Fruit fly (Drosophila melanogaster) whole organism, prepupa: Measurements from ENCODE around the gene Hasp.

Experiments
- Blimp-1 ChIP-seq: fragments of 200-800 bp; sonication (Bioruptor generic); optimal IDR thresholded peaks from 3 replicates; lab custom pipeline; 2017; ENCODE audit warnings: missing biosample characterization, missing genetic modification characterization, mild to moderate bottlenecking, moderate library complexity, missing genetic modification reagents
- CG10631 ChIP-seq: fragments of 200-800 bp; sonication (Bioruptor generic); optimal IDR thresholded peaks from 2 replicates; lab custom pipeline; 2016; ENCODE audit warnings: missing biosample characterization, missing genetic modification characterization
- CG10669 ChIP-seq: fragments of 200-800 bp; sonication (Bioruptor generic); optimal IDR thresholded peaks from 3 replicates; lab custom pipeline; 2018; ENCODE audit warnings: missing biosample characterization, mild to moderate bottlenecking, missing genetic modification characterization, moderate library complexity
- CG11294 ChIP-seq: fragments of 200-800 bp; sonication (Bioruptor generic); IDR thresholded peaks from 2 replicates; pipeline ENCODE4 v1.3.6; 2022; ENCODE audit warnings: missing biosample characterization, missing genetic modification characterization
- CG11762 ChIP-seq: fragments of 200-800 bp; sonication (Bioruptor generic); optimal IDR thresholded peaks from 3 replicates; lab custom pipeline; 2016; ENCODE audit warnings: missing biosample characterization, missing genetic modification characterization; ENCODE audit not compliant: insufficient read depth
- CG11902 ChIP-seq: fragments of 200-800 bp; sonication (Bioruptor generic); optimal IDR thresholded peaks from 3 replicates; lab custom pipeline; 2016; ENCODE audit warnings: missing biosample characterization, missing genetic modification characterization
- CG15336 ChIP-seq: fragments of 200-800 bp; sonication (Bioruptor generic); IDR thresholded peaks from 2 replicates; pipeline ENCODE4 v1.3.6; 2022; ENCODE audit warnings: missing biosample characterization, missing genetic modification characterization
- CG1621 ChIP-seq: fragments of 200-800 bp; sonication (Bioruptor generic); optimal IDR thresholded peaks from 3 replicates; lab custom pipeline; 2018; ENCODE audit warnings: missing biosample characterization, mild to moderate bottlenecking, missing genetic modification characterization
- CG3032 ChIP-seq: fragments of 200-800 bp; optimal IDR thresholded peaks from 2 replicates; lab custom pipeline; 2019; ENCODE audit warnings: missing biosample characterization, mild to moderate bottlenecking, missing genetic modification characterization, moderate library complexity
- CG31627 ChIP-seq: fragments of 200-800 bp; sonication (Bioruptor generic); optimal IDR thresholded peaks from 3 replicates; lab custom pipeline; 2016; ENCODE audit warnings: missing biosample characterization, missing genetic modification characterization
- CG32006 ChIP-seq: fragments of 200-800 bp; sonication (Bioruptor generic); optimal IDR thresholded peaks from 3 replicates; lab custom pipeline; 2017; ENCODE audit warnings: missing biosample characterization, mild to moderate bottlenecking, missing genetic modification characterization
- CG34406 ChIP-seq: fragments of 200-800 bp; sonication (Bioruptor generic); optimal IDR thresholded peaks from 3 replicates; lab custom pipeline; 2016; ENCODE audit warnings: missing biosample characterization, missing genetic modification characterization
- CG4318 ChIP-seq: fragments of 200-800 bp; sonication (Bioruptor generic); optimal IDR thresholded peaks from 3 replicates; lab custom pipeline; 2017; ENCODE audit warnings: missing biosample characterization, mild to moderate bottlenecking, missing genetic modification characterization
- CG6276 ChIP-seq: fragments of 200-800 bp; sonication (Bioruptor generic); optimal IDR thresholded peaks from 2 replicates; lab custom pipeline; 2017; ENCODE audit warnings: missing biosample characterization, mild to moderate bottlenecking, missing genetic modification characterization
- CG6792 ChIP-seq: fragments of 200-800 bp; sonication (Bioruptor generic); optimal IDR thresholded peaks from 3 replicates; lab custom pipeline; 2016; ENCODE audit warnings: missing biosample characterization, missing genetic modification characterization
- CG6808 ChIP-seq: fragments of 200-800 bp; sonication (Bioruptor generic); optimal IDR thresholded peaks from 3 replicates; lab custom pipeline; 2017; ENCODE audit warnings: missing biosample characterization, missing genetic modification characterization, mild to moderate bottlenecking, moderate library complexity, missing genetic modification reagents
- CG6854 ChIP-seq: fragments of 200-800 bp; sonication (Bioruptor generic); optimal IDR thresholded peaks from 2 replicates; lab custom pipeline; 2017; ENCODE audit warnings: missing biosample characterization, mild to moderate bottlenecking, missing genetic modification characterization
- CG7368 ChIP-seq: fragments of 200-800 bp; sonication (Bioruptor generic); optimal IDR thresholded peaks from 3 replicates; lab custom pipeline; 2016; ENCODE audit warnings: missing biosample characterization, missing genetic modification characterization
- CG8119 ChIP-seq: fragments of 200-800 bp; sonication (Bioruptor generic); IDR thresholded peaks from 3 replicates; pipeline ENCODE4 v1.3.6; 2022; ENCODE audit warnings: missing biosample characterization, missing genetic modification characterization
- CG8319 ChIP-seq: fragments of 200-800 bp; sonication (Bioruptor generic); optimal IDR thresholded peaks from 3 replicates; lab custom pipeline; 2016; ENCODE audit warnings: missing biosample characterization, missing genetic modification characterization
- CG8632 ChIP-seq: fragments of 200-800 bp; sonication (Bioruptor generic); optimal IDR thresholded peaks from 3 replicates; lab custom pipeline; 2016; ENCODE audit warnings: missing biosample characterization, missing genetic modification characterization
- Eip75B ChIP-seq: fragments of 200-800 bp; sonication (Bioruptor generic); optimal IDR thresholded peaks from 3 replicates; lab custom pipeline; 2016; ENCODE audit warnings: missing biosample characterization, missing genetic modification characterization
- Eip78C ChIP-seq: fragments of 200-800 bp; sonication (Bioruptor generic); peaks from one replicate; lab custom pipeline; 2016; ENCODE audit warnings: missing biosample characterization, missing genetic modification characterization
- Eip93F ChIP-seq: fragments of 200-800 bp; sonication (Bioruptor generic); optimal IDR thresholded peaks from 2 replicates; lab custom pipeline; 2016; ENCODE audit warnings: missing biosample characterization, mild to moderate bottlenecking, missing genetic modification characterization
- Ets21C ChIP-seq: fragments of 200-800 bp; sonication (Bioruptor generic); optimal IDR thresholded peaks from 3 replicates; lab custom pipeline; 2016; ENCODE audit warnings: missing biosample characterization, missing genetic modification characterization
- Ets96B ChIP-seq: fragments of 200-800 bp; optimal IDR thresholded peaks from 2 replicates; lab custom pipeline; 2019; ENCODE audit warnings: missing biosample characterization, mild to moderate bottlenecking, missing genetic modification characterization, moderate library complexity
- Gug ChIP-seq: fragments of 200-800 bp; sonication (Bioruptor generic); IDR thresholded peaks from 2 replicates; pipeline ENCODE4 v1.3.6; 2022; ENCODE audit warnings: missing biosample characterization, missing genetic modification characterization
- Hr38 ChIP-seq: sonication (Bioruptor generic); optimal IDR thresholded peaks from 2 replicates; lab custom pipeline; 2016; ENCODE audit warnings: missing biosample characterization, missing genetic modification characterization
- Hr39 ChIP-seq: fragments of 200-800 bp; sonication (Bioruptor generic); optimal IDR thresholded peaks from 2 replicates; lab custom pipeline; 2016; ENCODE audit warnings: missing biosample characterization, missing genetic modification characterization
- Hr4 ChIP-seq: fragments of 200-800 bp; sonication (Bioruptor generic); optimal IDR thresholded peaks from 3 replicates; lab custom pipeline; 2016; ENCODE audit warnings: missing biosample characterization, missing genetic modification characterization
- Lpt ChIP-seq: fragments of 200-800 bp; sonication (Bioruptor generic); optimal IDR thresholded peaks from 3 replicates; lab custom pipeline; 2016; ENCODE audit warnings: missing biosample characterization, missing genetic modification characterization
- Met ChIP-seq: fragments of 200-800 bp; sonication (Bioruptor generic); optimal IDR thresholded peaks from 3 replicates; lab custom pipeline; 2016; ENCODE audit warnings: missing biosample characterization, missing genetic modification characterization
- OdsH ChIP-seq: fragments of 200-800 bp; sonication (Bioruptor generic); optimal IDR thresholded peaks from 3 replicates; lab custom pipeline; 2016; ENCODE audit warnings: missing biosample characterization, missing genetic modification characterization
- Smox ChIP-seq: fragments of 200-800 bp; sonication (Bioruptor generic); optimal IDR thresholded peaks from 3 replicates; lab custom pipeline; 2016; ENCODE audit warnings: missing biosample characterization, missing genetic modification characterization
- Sox102F ChIP-seq: fragments of 200-800 bp; sonication (Bioruptor generic); optimal IDR thresholded peaks from 2 replicates; lab custom pipeline; 2016; ENCODE audit warnings: missing biosample characterization, mild to moderate bottlenecking, missing genetic modification characterization
- Sox14 ChIP-seq: fragments of 200-800 bp; sonication (Bioruptor generic); optimal IDR thresholded peaks from 3 replicates; lab custom pipeline; 2016; ENCODE audit warnings: missing biosample characterization, missing genetic modification characterization
- Sox15 ChIP-seq: fragments of 200-800 bp; sonication (Bioruptor generic); optimal IDR thresholded peaks from 3 replicates; lab custom pipeline; 2016; ENCODE audit warnings: missing biosample characterization, missing genetic modification characterization
- acj6 ChIP-seq: fragments of 200-800 bp; sonication (Bioruptor generic); optimal IDR thresholded peaks from 3 replicates; lab custom pipeline; 2016; ENCODE audit warnings: missing biosample characterization, missing genetic modification characterization
- cyc ChIP-seq: fragments of 200-800 bp; sonication (Bioruptor generic); optimal IDR thresholded peaks from 3 replicates; lab custom pipeline; 2016; ENCODE audit warnings: missing biosample characterization, missing genetic modification characterization
- dac ChIP-seq: fragments of 200-800 bp; sonication (Bioruptor generic); optimal IDR thresholded peaks from 2 replicates; lab custom pipeline; 2017; ENCODE audit warnings: missing biosample characterization, mild to moderate bottlenecking, missing genetic modification characterization
- eg ChIP-seq: fragments of 200-800 bp; sonication (Bioruptor generic); IDR thresholded peaks from 3 replicates; pipeline ENCODE4 v1.3.6; 2022; ENCODE audit warnings: missing biosample characterization, missing genetic modification characterization
- esn ChIP-seq: fragments of 200-800 bp; sonication (Bioruptor generic); optimal IDR thresholded peaks from 2 replicates; lab custom pipeline; 2016; ENCODE audit warnings: missing biosample characterization, mild to moderate bottlenecking, missing genetic modification characterization, moderate library complexity
- fd59A ChIP-seq: fragments of 200-800 bp; sonication (Bioruptor generic); optimal IDR thresholded peaks from 2 replicates; lab custom pipeline; 2017; ENCODE audit warnings: missing biosample characterization, mild to moderate bottlenecking, missing genetic modification characterization, missing genetic modification reagents
- fd85E ChIP-seq: fragments of 200-800 bp; sonication (Bioruptor generic); optimal IDR thresholded peaks from 3 replicates; lab custom pipeline; 2016; ENCODE audit warnings: missing biosample characterization, missing genetic modification characterization
- fkh ChIP-seq: fragments of 200-800 bp; sonication (Bioruptor generic); optimal IDR thresholded peaks from 3 replicates; lab custom pipeline; 2017; ENCODE audit warnings: missing biosample characterization, mild to moderate bottlenecking, missing genetic modification characterization, moderate library complexity
- lz ChIP-seq: fragments of 200-800 bp; sonication (Bioruptor generic); optimal IDR thresholded peaks from 3 replicates; lab custom pipeline; 2016; ENCODE audit warnings: missing biosample characterization, missing genetic modification characterization
- net ChIP-seq: fragments of 200-800 bp; sonication (Bioruptor generic); optimal IDR thresholded peaks from 3 replicates; lab custom pipeline; 2016; ENCODE audit warnings: missing biosample characterization, missing genetic modification characterization
- pdm3 ChIP-seq: fragments of 200-800 bp; sonication (Bioruptor generic); optimal IDR thresholded peaks from 3 replicates; lab custom pipeline; 2016; ENCODE audit warnings: missing biosample characterization, missing genetic modification characterization
- spab ChIP-seq: fragments of 200-800 bp; sonication (Bioruptor generic); optimal IDR thresholded peaks from 2 replicates; lab custom pipeline; 2017; ENCODE audit warnings: missing biosample characterization, mild to moderate bottlenecking, missing genetic modification characterization, missing genetic modification reagents
- ss ChIP-seq, 2 experiments: fragments of 200-800 bp; sonication (Bioruptor generic); optimal IDR thresholded peaks; 2 replicates in 1 of 2; 3 replicates in 1 of 2; lab custom pipeline; 2017 to 2018; ENCODE audit warnings: mild to moderate bottlenecking in 2 of 2, missing biosample characterization in 2 of 2, missing genetic modification characterization in 2 of 2, moderate library complexity in 1 of 2
- svp ChIP-seq: fragments of 200-800 bp; sonication (Bioruptor generic); peaks from one replicate; lab custom pipeline; 2016; ENCODE audit warnings: missing biosample characterization, missing genetic modification characterization
- topi ChIP-seq: fragments of 200-800 bp; sonication (Bioruptor generic); optimal IDR thresholded peaks from 3 replicates; lab custom pipeline; 2016; ENCODE audit warnings: missing biosample characterization, missing genetic modification characterization
- vri ChIP-seq: fragments of 200-800 bp; sonication (Bioruptor generic); optimal IDR thresholded peaks from 3 replicates; lab custom pipeline; 2016; ENCODE audit warnings: missing biosample characterization, mild to moderate bottlenecking, missing genetic modification characterization

Hasp gene

dm6 chr2L:19489997-19490461, 27.0 kb downstream of the Hasp start, which contains the start of the genes CG10194 and CG18094:
TSS of gene CG10194 (minus strand) at chr2L:19490104.
TSS of gene CG18094 (plus strand) at chr2L:19490262.
- no peak for TF ChIP-seq CG10631
- TF ChIP-seq Eip75B (GFP tag; lab: Kevin White, UChicago), result no peak
- TF ChIP-seq net (GFP tag; lab: Kevin White, UChicago), result no peak
- no peak for TF ChIP-seq vri (GFP tag; lab: Kevin White, UChicago)
- no peak for TF ChIP-seq Lpt (GFP tag; lab: Kevin White, UChicago)
- no peak for TF ChIP-seq Met
- TF ChIP-seq dac (GFP tag; lab: Kevin White, UChicago), result no peak
- no peak for TF ChIP-seq topi (GFP tag; lab: Kevin White, UChicago)
- no peak for TF ChIP-seq pdm3 (GFP tag; lab: Kevin White, UChicago)
- peak; percentile 1 for TF ChIP-seq Eip93F
- peak; percentile 9 for TF ChIP-seq CG6854 (GFP tag; lab: Kevin White, UChicago)
- no peak for TF ChIP-seq Hr38 (GFP tag; lab: Kevin White, UChicago)
- no peak for TF ChIP-seq CG11762
- TF ChIP-seq Smox (GFP tag; lab: Kevin White, UChicago), result no peak
- no peak for TF ChIP-seq Sox14 (GFP tag; lab: Kevin White, UChicago)
- peak; percentile 59 for TF ChIP-seq CG8632 (GFP tag; lab: Kevin White, UChicago)
- TF ChIP-seq Sox15 (GFP tag; lab: Kevin White, UChicago), result peak; percentile 11
- no peak for TF ChIP-seq OdsH (GFP tag; lab: Kevin White, UChicago)
- TF ChIP-seq spab (GFP tag; lab: Kevin White, UChicago), result no peak
- peak; percentile 49 for TF ChIP-seq CG31627 (GFP tag; lab: Kevin White, UChicago)
- TF ChIP-seq Hr4 (GFP tag; lab: Kevin White, UChicago), result peak; percentile 71
- peak; percentile 62 for TF ChIP-seq CG6792 (GFP tag; lab: Kevin White, UChicago)
- peak; percentile 60; the same call in 2 of the 3 replicates for TF ChIP-seq CG8119
- no peak for TF ChIP-seq CG6808 (GFP tag; lab: Kevin White, UChicago)
- peak; percentile 25; the same call in 1 of the 2 replicates for TF ChIP-seq CG11294 (GFP tag; lab: Robert Waterston, UW)
- no peak for TF ChIP-seq acj6
- peak; percentile 48; the same call in 1 of the 2 replicates for TF ChIP-seq CG15336 (GFP tag; lab: Robert Waterston, UW)
- TF ChIP-seq esn (GFP tag; lab: Kevin White, UChicago), result peak; percentile 78
- TF ChIP-seq CG6276 (GFP tag; lab: Kevin White, UChicago), result no peak
- no peak for TF ChIP-seq Blimp-1 (GFP tag; lab: Kevin White, UChicago)
- peak; percentile 7 for TF ChIP-seq CG8319 (GFP tag; lab: Kevin White, UChicago)
- TF ChIP-seq CG32006 (GFP tag; lab: Kevin White, UChicago), result no peak
- peak; percentile 53 for TF ChIP-seq lz
- TF ChIP-seq CG11902 (GFP tag; lab: Kevin White, UChicago), result peak; percentile 8
- TF ChIP-seq fd85E (GFP tag; lab: Kevin White, UChicago), result no peak
- no peak for TF ChIP-seq Sox102F (GFP tag; lab: Kevin White, UChicago)
- TF ChIP-seq CG7368, result no peak
- TF ChIP-seq Hr39 (GFP tag; lab: Kevin White, UChicago), result no peak
- TF ChIP-seq eg (GFP tag; lab: Robert Waterston, UW), result peak; percentile 63; the same call in 2 of the 3 replicates
- TF ChIP-seq CG34406 (GFP tag; lab: Kevin White, UChicago), result peak; percentile 57
- peak; percentile 86 for TF ChIP-seq svp
- TF ChIP-seq fkh (GFP tag; lab: Kevin White, UChicago), result no peak
- no peak for TF ChIP-seq CG3032
- TF ChIP-seq Ets21C, result no peak
- no peak for TF ChIP-seq CG1621 (tag; lab: Kevin White, UChicago)
- no peak for TF ChIP-seq Ets96B
- no peak for TF ChIP-seq CG4318 (GFP tag; lab: Kevin White, UChicago)
- peak; percentile 60 for TF ChIP-seq cyc (GFP tag; lab: Kevin White, UChicago)
- no peak for TF ChIP-seq ss (GFP tag; optimal IDR thresholded peaks at IDR 0.05; lab: Kevin White, UChicago)
- TF ChIP-seq CG10669 (GFP tag; lab: Kevin White, UChicago), result no peak
- TF ChIP-seq Gug (GFP tag; lab: Robert Waterston, UW), result no peak
- no peak for TF ChIP-seq Eip78C (GFP tag; lab: Kevin White, UChicago)
- TF ChIP-seq fd59A (GFP tag; lab: Kevin White, UChicago), result no peak
